Fruit fly (Drosophila melanogaster): ENCODE data around the gene Polr3D.

Polr3D gene

dm6 chr3L:18079123-18079522 is 30.3 kb downstream of the Polr3D start:
- no peak for TF ChIP-seq noc (tag; optimal IDR thresholded peaks at IDR 0.05)

DNA sequence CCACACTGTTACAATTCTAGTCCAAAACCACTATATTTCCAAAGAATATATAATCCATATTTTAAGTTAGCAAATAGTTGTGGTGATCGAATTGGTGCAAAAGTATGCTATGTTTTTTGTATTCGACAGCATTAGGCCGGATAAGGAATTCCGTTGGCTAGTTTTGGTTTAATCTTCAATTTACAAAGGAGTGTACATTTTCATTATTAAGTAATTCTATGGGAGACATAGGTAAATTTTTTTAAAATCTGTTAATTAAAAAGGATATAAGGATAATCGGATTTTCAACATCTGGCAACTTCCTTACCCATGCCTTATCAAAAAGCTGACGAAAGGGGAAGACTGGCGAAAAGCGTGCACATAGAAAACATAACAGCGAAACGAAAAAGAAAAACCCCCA is 30.8 kb downstream of the Polr3D start:
- no peak for TF ChIP-seq noc (tag; optimal IDR thresholded peaks at IDR 0.05)

DNA sequence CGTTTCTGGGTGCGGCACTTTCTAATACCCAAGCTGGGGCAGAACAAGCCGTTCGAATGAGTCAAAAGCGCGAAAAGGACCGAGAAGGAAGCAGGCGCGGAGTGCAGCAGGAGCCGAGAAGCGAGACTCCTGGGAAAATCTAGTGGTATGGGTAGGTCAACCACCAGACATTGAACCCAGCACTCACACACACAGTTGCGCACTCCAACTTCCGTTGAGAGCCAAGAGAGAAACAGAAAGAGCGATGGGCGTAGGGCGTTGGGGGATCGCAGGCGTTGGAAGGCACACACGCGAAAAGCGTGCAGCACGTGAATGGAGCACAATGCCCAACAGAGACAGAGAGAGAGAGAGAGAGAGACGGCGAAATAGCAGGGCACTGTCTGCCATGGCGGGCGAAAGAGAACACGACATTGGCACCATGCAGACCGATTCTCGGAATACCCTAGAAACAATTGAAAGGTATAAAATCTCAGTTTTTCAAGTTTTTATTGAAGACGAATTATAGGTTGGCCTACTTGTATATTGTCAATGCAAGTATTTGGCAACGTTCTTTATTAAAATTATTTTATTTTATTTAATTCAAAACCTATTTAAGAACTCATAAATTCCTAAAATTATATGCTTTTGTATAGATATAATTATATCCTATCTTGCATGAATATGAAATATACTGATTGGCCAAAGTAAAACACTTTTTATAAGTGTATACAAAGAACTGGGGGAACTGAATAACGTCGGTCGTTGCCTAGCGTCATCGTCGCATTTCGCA is 31.5 kb downstream of the Polr3D start:
- TF ChIP-seq noc (tag; optimal IDR thresholded peaks at IDR 0.05): no peak

dm6 chr3L:18076649-18077048 is 32.7 kb downstream of the Polr3D start:
- TF ChIP-seq noc (tag; optimal IDR thresholded peaks at IDR 0.05): no peak

DNA sequence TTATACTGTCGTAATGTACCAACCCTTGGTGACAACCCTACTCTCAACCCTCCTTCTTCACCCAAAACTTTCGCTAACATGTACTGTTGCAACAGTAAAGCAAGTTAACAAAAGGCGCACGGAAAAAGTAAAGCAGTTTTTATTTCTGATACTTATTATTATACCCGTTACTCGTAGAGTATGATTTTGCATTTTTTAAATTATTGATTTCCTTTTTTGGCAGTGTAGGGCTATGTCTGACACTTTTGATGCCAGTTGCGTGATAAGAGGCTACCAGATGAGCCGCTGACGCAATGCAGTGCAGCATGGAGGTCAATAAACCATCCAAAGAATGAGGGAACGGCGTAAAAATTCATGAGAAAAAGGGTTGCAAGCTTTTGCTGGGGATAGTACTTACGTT is 33.5 kb downstream of the Polr3D start:
- no peak for TF ChIP-seq noc (tag; optimal IDR thresholded peaks at IDR 0.05)

- no peak for TF ChIP-seq noc (tag; optimal IDR thresholded peaks at IDR 0.05)
These were observed 34.4 kb downstream of the Polr3D start for dm6 chr3L:18074988-18075387.

DNA sequence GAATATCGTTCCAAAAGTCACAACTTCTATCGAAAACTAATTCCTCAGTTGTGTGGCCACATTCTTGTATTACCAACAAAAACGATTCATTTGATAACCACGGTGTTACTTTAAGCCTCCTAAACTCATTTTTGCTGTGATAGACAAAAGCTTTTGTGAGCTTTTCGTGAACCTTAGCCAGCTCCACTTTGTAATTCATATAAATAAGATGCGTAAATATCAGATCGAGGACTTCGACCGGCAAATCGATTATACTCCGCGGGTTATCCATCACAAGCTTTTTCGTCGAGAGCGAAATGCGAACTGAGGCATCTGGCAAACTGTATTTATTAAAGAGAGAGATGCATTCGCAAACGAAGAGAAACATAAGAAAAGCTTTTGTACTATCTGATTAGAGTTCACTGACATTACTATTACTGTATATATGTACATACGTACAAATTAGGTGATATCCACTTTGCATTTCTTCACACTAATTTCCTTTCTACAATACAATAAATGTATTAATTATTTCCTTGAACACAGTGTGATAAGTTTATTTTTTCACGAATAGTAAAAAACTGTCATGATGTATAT is 35.7 kb downstream of the Polr3D start, which contains the start of gene CG44004:
Gene CG44004 (minus strand): TSS at position 305 of the 576 bp plus-strand sequence.
- TF ChIP-seq noc (tag; optimal IDR thresholded peaks at IDR 0.05): no peak

DNA sequence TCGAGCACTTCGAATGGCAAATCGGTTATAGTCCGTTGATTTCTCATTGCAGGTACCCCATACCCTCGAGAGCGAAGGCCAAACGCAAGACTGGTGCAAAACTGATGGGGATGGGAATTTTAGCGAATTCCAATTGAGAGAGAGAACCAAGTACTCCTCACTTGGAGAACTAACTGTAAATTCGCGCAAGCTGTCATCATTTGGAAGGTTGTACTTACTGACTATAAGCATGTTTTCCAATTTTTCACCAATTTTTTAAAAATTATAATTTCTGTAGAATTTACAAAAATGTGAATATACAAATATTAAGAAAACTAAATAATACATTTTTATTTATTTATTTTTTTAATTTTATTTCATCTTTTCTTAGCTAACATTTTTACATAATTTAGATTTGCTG is 37.4 kb downstream of the Polr3D start, which contains the start of gene CG44005:
Gene CG44005 (minus strand): TSS at position 101 of the 400 bp plus-strand sequence.
- no peak for TF ChIP-seq noc (tag; optimal IDR thresholded peaks at IDR 0.05)

- TF ChIP-seq noc (tag; optimal IDR thresholded peaks at IDR 0.05): no peak
These were observed 39.3 kb downstream of the Polr3D start, which contains the start of gene CG44006 for dm6 chr3L:18070050-18070449. TSS of gene CG44006 (minus strand) at chr3L:18070150.

dm6 chr3L:18064632-18065482 is 44.5 kb downstream of the Polr3D start, which contains the start of gene Eip75B:
TSS of gene Eip75B (minus strand) at chr3L:18064696.
- no peak for TF ChIP-seq noc (tag; optimal IDR thresholded peaks at IDR 0.05)

dm6 chr3L:18062959-18063510 is 46.3 kb downstream of the Polr3D start:
- no peak for TF ChIP-seq noc (tag; optimal IDR thresholded peaks at IDR 0.05)

DNA sequence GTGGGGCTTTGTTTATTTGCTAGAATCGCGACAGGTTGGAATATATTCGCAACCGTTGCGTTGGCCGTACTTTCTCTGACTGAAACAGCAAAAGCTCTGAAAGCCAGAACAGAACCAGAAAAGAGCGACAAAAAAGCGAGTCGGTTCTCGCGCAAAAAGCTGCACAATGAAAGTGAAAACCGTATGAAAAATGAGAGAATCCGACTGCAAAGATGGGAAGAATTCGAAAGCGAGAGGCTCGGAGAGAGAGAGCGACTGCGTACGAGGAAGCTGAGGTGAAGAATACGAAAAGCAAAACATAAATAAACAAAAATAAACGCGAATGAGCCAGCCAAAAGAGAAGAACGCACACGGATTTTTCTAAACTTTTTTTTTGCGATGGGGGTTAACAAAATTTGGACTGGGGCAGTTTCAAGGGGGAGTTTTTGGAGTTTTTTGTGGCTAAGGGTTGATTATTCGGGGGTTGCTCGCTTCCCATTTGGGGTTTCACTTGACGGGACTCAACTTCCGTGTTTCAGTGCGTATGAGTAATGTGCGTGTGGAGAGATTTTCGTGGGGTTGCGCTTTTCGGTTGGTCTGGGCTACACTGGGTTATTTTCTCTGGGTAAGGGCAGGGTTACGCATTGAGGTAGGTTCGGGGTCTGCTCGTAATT is 47.5 kb downstream of the Polr3D start:
- no peak for TF ChIP-seq noc (tag; optimal IDR thresholded peaks at IDR 0.05)

DNA sequence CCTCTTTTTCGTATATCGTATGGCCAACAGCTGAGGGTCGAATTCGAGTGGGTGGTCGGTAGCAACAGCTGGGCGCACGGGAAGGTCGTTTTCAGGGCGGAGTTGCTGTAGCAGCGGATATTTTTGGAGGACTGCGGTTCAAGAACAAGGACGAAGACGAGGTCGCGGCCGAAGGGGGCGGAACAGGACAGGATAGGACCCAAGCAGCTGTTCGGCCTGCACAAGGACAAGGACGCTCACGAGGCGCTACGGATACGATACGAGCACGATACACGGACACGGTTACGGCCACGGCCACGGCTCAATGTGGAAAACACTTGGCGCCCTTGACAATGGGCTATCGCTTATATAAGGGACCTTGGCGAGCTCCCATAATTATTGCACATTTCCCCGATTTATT is 48.1 kb downstream of the Polr3D start:
- no peak for TF ChIP-seq noc (tag; optimal IDR thresholded peaks at IDR 0.05)

Data from whole organism, larva.